Worm (Caenorhabditis elegans) whole organism, midembryonic: Measurements from ENCODE around the gene W01A11.1.

Source experiments
- cog-1 ChIP-seq: sonication (generic microtip); optimal IDR thresholded peaks from 2 replicates; lab custom pipeline; 2016; ENCODE audit warnings: missing genetic modification characterization, missing compliant biosample characterization
- ref-1 ChIP-seq: fragments of 200-800 bp; sonication (Bioruptor generic); conservative IDR thresholded peaks from 2 replicates; pipeline ENCODE4 v1.3.6; 2022; ENCODE audit warnings: missing genetic modification reagents, missing genetic modification characterization, missing compliant biosample characterization
- ztf-23 ChIP-seq: fragments of 200-800 bp; sonication (Bioruptor generic); IDR thresholded peaks from 2 replicates; pipeline ENCODE4 v1.3.6; 2022; ENCODE audit warnings: missing genetic modification reagents, missing genetic modification characterization, missing compliant biosample characterization

- TF ChIP-seq ref-1 (GFP tag; lab: Robert Waterston, UW) (peak; percentile 51; the same call in 1 of the 2 replicates), cog-1 (no peak), ztf-23 (GFP tag; lab: Robert Waterston, UW) (no peak)
Observed at ce11 chrV:6551707-6552390, 52.8 kb downstream of the W01A11.1 start, which contains the start of gene twk-10.
